ENCODE assay signal across 1 fruit fly cellular context in the genomic region with DNA sequence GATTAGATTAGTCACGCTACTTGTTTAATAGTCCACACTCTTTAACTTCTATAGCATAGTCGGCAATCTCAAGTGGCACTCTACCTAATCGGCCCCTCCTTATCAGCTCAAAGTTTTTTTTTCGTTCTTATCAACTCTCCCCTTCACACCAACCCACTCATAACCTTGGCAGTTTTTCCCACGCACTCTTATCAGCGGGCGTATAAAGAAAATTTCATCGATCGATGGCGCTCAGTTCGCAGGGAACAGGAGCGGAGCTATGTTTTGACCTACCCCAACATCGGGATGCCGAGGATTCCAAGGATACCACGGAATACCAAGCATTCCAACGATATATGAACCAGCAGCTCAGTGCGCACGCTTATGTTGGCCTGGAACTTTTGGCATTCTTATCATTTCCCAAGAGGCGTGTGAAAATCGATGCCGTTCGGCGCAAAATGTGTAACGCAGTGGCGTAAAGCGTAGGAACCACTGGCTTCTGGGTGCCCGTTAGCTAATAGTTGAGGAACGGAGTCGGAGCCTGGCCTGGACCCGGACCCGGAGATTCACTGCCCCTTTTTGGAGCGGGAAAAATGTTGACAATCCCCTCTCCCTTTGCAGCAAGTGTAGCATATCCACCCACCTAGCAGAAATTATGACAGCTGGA.
TF ChIP-seq lines count a peak whose summit lies in the region.

No protein-coding gene starts in this region.

TF ChIP-seq in whole organism, embryonic, 481 proteins besides CTCF, POLR2A, EP300 and RAD21 (continued from another document):
- TF ChIP-seq eve (GFP tag; optimal IDR thresholded peaks at IDR 0.05; lab: Kevin White, UChicago) (no peak), MBD-R2 (GFP tag; IDR thresholded peaks at IDR 0.05; lab: Robert Waterston, UW) (peak; percentile 8; the same call in 1 of the 2 replicates), crol (GFP tag; IDR thresholded peaks at IDR 0.05; lab: Robert Waterston, UW) (peak; percentile 48; the same call in 1 of the 2 replicates), sqz (GFP tag; optimal IDR thresholded peaks at IDR 0.05; lab: Kevin White, UChicago) (peak; percentile 68), sisA (GFP tag; IDR thresholded peaks at IDR 0.05; lab: Robert Waterston, UW) (0 out of 2 replicates have a peak, but pooled peaks have one; percentile 4), CG13894 (tag; optimal IDR thresholded peaks at IDR 0.05; lab: Kevin White, UChicago) (peak; percentile 92), sd (tag; optimal IDR thresholded peaks at IDR 0.05; lab: Kevin White, UChicago) (peak; percentile 100), Dbx (GFP tag; IDR thresholded peaks at IDR 0.05; lab: Robert Waterston, UW) (no peak), H2.0 (GFP tag; IDR thresholded peaks at IDR 0.05; lab: Robert Waterston, UW) (no peak), CG34376 (GFP tag; optimal IDR thresholded peaks at IDR 0.05; lab: Kevin White, UChicago) (peak; percentile 19), CG34224 (GFP tag; IDR thresholded peaks at IDR 0.05; lab: Robert Waterston, UW; ENCODE audit: partially characterized antibody) (0 out of 3 replicates have a peak, but pooled peaks have one; percentile 17), Hey (tag; optimal IDR thresholded peaks at IDR 0.05; lab: Kevin White, UChicago) (peak; percentile 22), gt (GFP tag; IDR thresholded peaks at IDR 0.05; lab: Robert Waterston, UW) (no peak), exex (tag; optimal IDR thresholded peaks at IDR 0.05; lab: Kevin White, UChicago) (peak; percentile 99), CG8765 (GFP tag; IDR thresholded peaks at IDR 0.05; lab: Robert Waterston, UW) (no peak), CG16813 (GFP tag; IDR thresholded peaks at IDR 0.05; lab: Robert Waterston, UW; ENCODE audit: partially characterized antibody) (no peak), NFAT (GFP tag; IDR thresholded peaks at IDR 0.05; lab: Robert Waterston, UW) (no peak), CG15514 (GFP tag; optimal IDR thresholded peaks at IDR 0.05; lab: Kevin White, UChicago) (peak; percentile 40), z (GFP tag; IDR thresholded peaks at IDR 0.05; lab: Robert Waterston, UW) (no peak), Rfx (GFP tag; IDR thresholded peaks at IDR 0.05; lab: Robert Waterston, UW) (0 out of 2 replicates have a peak, but pooled peaks have one; percentile 11), Dip3 (GFP tag; optimal IDR thresholded peaks at IDR 0.05; lab: Kevin White, UChicago) (no peak), wor (GFP tag; IDR thresholded peaks at IDR 0.05; lab: Robert Waterston, UW) (no peak), CG31224 (GFP tag; IDR thresholded peaks at IDR 0.05; lab: Robert Waterston, UW) (peak; percentile 97), sna (GFP tag; IDR thresholded peaks at IDR 0.05; lab: Robert Waterston, UW; ENCODE audit: partially characterized antibody) (0 out of 2 replicates have a peak, but pooled peaks have one; percentile 45), ems (GFP tag; optimal IDR thresholded peaks at IDR 0.05; lab: Kevin White, UChicago) (no peak), CG10543 (GFP tag; optimal IDR thresholded peaks at IDR 0.05; lab: Kevin White, UChicago) (peak; percentile 59), unc-4 (GFP tag; IDR thresholded peaks at IDR 0.05; lab: Robert Waterston, UW; ENCODE audit: partially characterized antibody) (0 out of 2 replicates have a peak, but pooled peaks have one; percentile 16), sens (GFP tag; lab: Kevin White, UChicago) (peak; percentile 22), mirr (GFP tag; optimal IDR thresholded peaks at IDR 0.05; lab: Kevin White, UChicago) (peak; percentile 70), sob (GFP tag; IDR thresholded peaks at IDR 0.05; lab: Robert Waterston, UW) (peak; percentile 28; the same call in 1 of the 2 replicates), gro (GFP tag; optimal IDR thresholded peaks at IDR 0.05; lab: Kevin White, UChicago) (peak; percentile 91), Fer2 (tag; optimal IDR thresholded peaks at IDR 0.05; lab: Kevin White, UChicago) (no peak), Atf6 (GFP tag; IDR thresholded peaks at IDR 0.05; lab: Robert Waterston, UW) (no peak), CG14667 (GFP tag; IDR thresholded peaks at IDR 0.05; lab: Robert Waterston, UW) (no peak)
TF ChIP-seq in whole organism, embryonic: peak in this region for 33.
